Fruit fly (Drosophila melanogaster): Measurements from ENCODE around the gene CG11986.

DNA sequence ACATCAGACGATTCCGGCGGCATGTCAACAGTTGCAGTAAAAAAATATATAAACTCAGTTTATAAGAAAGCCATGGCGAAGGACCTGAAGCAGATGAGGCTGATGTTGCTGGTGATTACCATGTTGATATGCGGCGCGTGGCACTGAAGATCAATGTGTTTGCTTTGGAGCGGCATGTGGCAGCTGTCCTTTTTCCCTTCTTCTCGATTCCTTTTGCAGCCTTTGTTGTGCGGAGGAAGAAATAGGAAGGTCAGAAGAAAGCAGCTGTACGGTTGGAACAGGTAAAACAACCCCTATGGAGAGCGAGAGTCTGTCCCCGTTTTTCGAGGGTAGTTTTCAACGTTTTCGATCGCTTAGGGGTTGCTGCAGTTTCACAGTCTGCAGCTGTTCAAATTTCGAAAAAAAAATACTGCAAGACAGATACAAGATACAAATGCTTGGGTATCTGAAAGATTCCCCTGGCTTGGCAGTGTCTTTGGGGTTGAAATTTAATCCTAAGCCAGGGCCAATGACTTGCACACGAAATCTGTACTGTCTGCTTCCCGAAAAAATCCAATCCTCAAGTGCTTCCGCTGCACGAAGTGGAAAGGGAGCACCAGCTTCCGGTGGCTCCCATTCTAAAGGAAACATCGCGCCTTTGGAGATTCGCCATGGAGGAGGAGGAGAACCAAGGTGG is 9.7 kb downstream of the CG11986 start:
- TF ChIP-seq CG32006 (GFP tag; optimal IDR thresholded peaks at IDR 0.05): no peak
- no peak for TF ChIP-seq OdsH (GFP tag; optimal IDR thresholded peaks at IDR 0.05)
- no peak for TF ChIP-seq fd59A (GFP tag; optimal IDR thresholded peaks at IDR 0.05)
- no peak for TF ChIP-seq net (GFP tag; optimal IDR thresholded peaks at IDR 0.05)
- TF ChIP-seq Ets21C (GFP tag; optimal IDR thresholded peaks at IDR 0.05): no peak
- no peak for TF ChIP-seq spab (GFP tag; optimal IDR thresholded peaks at IDR 0.05)
- TF ChIP-seq CG1621 (tag; optimal IDR thresholded peaks at IDR 0.05): no peak
- TF ChIP-seq Eip75B (GFP tag; optimal IDR thresholded peaks at IDR 0.05): no peak
- no peak for TF ChIP-seq Lpt (GFP tag; optimal IDR thresholded peaks at IDR 0.05)
- TF ChIP-seq CG9139 (GFP tag; optimal IDR thresholded peaks at IDR 0.05): no peak
- no peak for TF ChIP-seq CG8319 (GFP tag; optimal IDR thresholded peaks at IDR 0.05)
- no peak for TF ChIP-seq CG8119 (GFP tag; IDR thresholded peaks at IDR 0.05)
- TF ChIP-seq eg (GFP tag; IDR thresholded peaks at IDR 0.05): no peak
- no peak for TF ChIP-seq Met (GFP tag; optimal IDR thresholded peaks at IDR 0.05)

Measured in whole organism, prepupa.